Worm (Caenorhabditis elegans): ENCODE measurements around the gene nlp-82.

Gene nlp-82

DNA sequence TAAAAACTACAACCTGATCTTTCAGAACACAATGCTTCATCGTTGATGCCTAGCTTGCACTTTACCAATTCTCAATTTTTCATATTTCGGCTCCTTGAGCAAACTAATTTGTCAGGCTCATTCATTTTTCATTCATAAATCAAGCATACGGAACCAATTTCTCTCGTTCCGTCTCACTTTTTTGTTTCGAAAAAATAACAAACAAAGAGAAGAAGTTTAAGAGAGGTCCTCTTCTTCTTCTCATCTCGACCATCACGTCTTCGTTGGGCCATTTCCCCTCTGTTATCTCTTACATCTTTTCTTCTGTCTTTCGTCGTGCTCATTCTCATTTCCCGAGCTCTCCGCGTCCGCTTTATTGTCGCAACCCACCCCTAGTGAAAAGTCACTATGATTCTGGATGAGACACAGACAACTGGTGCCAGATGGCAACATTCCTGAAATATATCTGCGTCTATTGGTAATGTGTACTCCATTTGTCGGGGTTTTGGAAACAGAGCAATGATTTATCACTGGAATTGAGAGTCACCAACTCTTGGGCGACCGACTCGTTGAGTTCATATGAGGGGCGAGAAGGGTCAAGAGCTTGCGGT, 10.7 kb upstream of the nlp-82 start:
- TF ChIP-seq nhr-77 (tag; optimal IDR thresholded peaks at IDR 0.05) (no peak), nhr-43 (tag; optimal IDR thresholded peaks at IDR 0.05; ENCODE audit: poor library complexity, severe bottlenecking) (no peak), egl-27 (tag; optimal IDR thresholded peaks at IDR 0.05) (no peak), aly-2 (tag; optimal IDR thresholded peaks at IDR 0.05) (no peak), zag-1 (tag; optimal IDR thresholded peaks at IDR 0.05) (no peak), nfya-1 (tag; optimal IDR thresholded peaks at IDR 0.05; ENCODE audit: insufficient read depth) (peak; percentile 64), nhr-23 (tag; optimal IDR thresholded peaks at IDR 0.05) (no peak), mdl-1 (tag; optimal IDR thresholded peaks at IDR 0.05) (no peak), R02D3.7 (tag; optimal IDR thresholded peaks at IDR 0.05) (no peak), ztf-11 (tag; optimal IDR thresholded peaks at IDR 0.05) (no peak), nhr-25 (tag; optimal IDR thresholded peaks at IDR 0.05) (no peak), unc-39 (tag; optimal IDR thresholded peaks at IDR 0.05) (no peak), ama-1 (optimal IDR thresholded peaks at IDR 0.05) (no peak), hmg-11 (tag; optimal IDR thresholded peaks at IDR 0.05) (no peak), snpc-4 (tag; optimal IDR thresholded peaks at IDR 0.05) (no peak), egl-5 (tag; optimal IDR thresholded peaks at IDR 0.05) (peak; percentile 82), fkh-2 (tag; optimal IDR thresholded peaks at IDR 0.05) (no peak), lin-39 (tag; optimal IDR thresholded peaks at IDR 0.05) (peak; percentile 82), elt-1 (tag; optimal IDR thresholded peaks at IDR 0.05) (peak; percentile 50)

- TF ChIP-seq fos-1 (tag; optimal IDR thresholded peaks at IDR 0.05) (no peak), egl-5 (tag; optimal IDR thresholded peaks at IDR 0.05) (peak; percentile 32), nhr-11 (tag; optimal IDR thresholded peaks at IDR 0.05) (peak; percentile 27), skn-1 (tag; optimal IDR thresholded peaks at IDR 0.05) (peak; percentile 37)
Observed at ce11 chrII:9263784-9264183, 9.7 kb upstream of the nlp-82 start.

- TF ChIP-seq ceh-28 (tag; optimal IDR thresholded peaks at IDR 0.05) (no peak), elt-3 (tag; optimal IDR thresholded peaks at IDR 0.05) (no peak), elt-2 (tag; optimal IDR thresholded peaks at IDR 0.05) (no peak), snpc-4 (tag; optimal IDR thresholded peaks at IDR 0.05) (no peak), elt-1 (tag; optimal IDR thresholded peaks at IDR 0.05) (no peak), nhr-11 (tag; optimal IDR thresholded peaks at IDR 0.05) (no peak), egl-5 (tag; optimal IDR thresholded peaks at IDR 0.05) (no peak)
Observed at ce11 chrII:9262845-9263402, 8.8 kb upstream of the nlp-82 start.

DNA sequence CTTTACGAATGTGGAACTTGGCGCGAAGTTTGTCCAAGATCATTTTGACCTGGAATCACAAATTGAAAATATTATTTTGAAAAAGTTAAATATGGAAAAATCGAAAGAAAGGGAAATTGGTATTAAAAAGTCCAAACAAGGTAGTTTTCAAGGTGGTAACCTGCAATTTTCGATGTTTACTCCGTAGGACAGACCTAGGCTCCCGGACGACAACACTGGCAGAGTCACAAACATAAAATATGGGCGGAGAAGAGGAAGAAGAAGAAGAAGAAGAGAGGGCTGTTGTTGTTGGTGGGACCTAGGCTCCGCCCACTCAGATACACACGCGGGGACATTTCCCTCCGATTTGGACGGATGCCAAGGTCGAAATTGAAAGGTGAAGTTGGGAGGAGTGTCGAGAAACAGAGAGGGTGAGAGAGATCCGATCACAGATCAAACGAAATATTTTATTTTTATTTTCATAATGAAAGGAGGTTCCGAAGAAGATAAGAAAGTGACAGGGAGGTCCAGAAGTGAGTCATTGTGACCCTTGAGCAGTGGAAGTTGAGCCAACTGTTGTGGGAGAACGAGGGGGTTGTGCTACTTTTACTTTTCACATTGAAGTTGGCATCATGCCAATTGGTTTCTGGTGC, 8.0 kb upstream of the nlp-82 start, which contains the start of gene aqp-2:
TSS of gene aqp-2 (minus strand) at position 51 of the 632 bp plus-strand sequence.
- no peak for TF ChIP-seq unc-62 (GFP tag; optimal IDR thresholded peaks at IDR 0.05)
- TF ChIP-seq lin-39 (tag; optimal IDR thresholded peaks at IDR 0.05) = peak; percentile 59
- peak; percentile 2 for TF ChIP-seq elt-1 (tag; optimal IDR thresholded peaks at IDR 0.05)
- peak; percentile 18 for TF ChIP-seq ama-1 (optimal IDR thresholded peaks at IDR 0.05)
- TF ChIP-seq aly-2 (tag; optimal IDR thresholded peaks at IDR 0.05) = no peak
- TF ChIP-seq nfya-1 (tag; optimal IDR thresholded peaks at IDR 0.05; ENCODE audit: insufficient read depth) = peak; percentile 34
- TF ChIP-seq R02D3.7 (tag; optimal IDR thresholded peaks at IDR 0.05) = no peak
- TF ChIP-seq ceh-9 (tag; optimal IDR thresholded peaks at IDR 0.05) = no peak
- no peak for TF ChIP-seq daf-12 (tag; optimal IDR thresholded peaks at IDR 0.05)
- no peak for TF ChIP-seq nhr-67 (tag; optimal IDR thresholded peaks at IDR 0.05)

ce11 chrII:9261403-9261802, 7.3 kb upstream of the nlp-82 start:
- no peak for TF ChIP-seq unc-62 (GFP tag; optimal IDR thresholded peaks at IDR 0.05)
- TF ChIP-seq lin-39 (tag; optimal IDR thresholded peaks at IDR 0.05) = peak; percentile 52
- TF ChIP-seq elt-1 (tag; optimal IDR thresholded peaks at IDR 0.05) = no peak

ce11 chrII:9260026-9260425, 5.9 kb upstream of the nlp-82 start:
- no peak for TF ChIP-seq egl-5 (tag; optimal IDR thresholded peaks at IDR 0.05)
- TF ChIP-seq lin-15B (tag; optimal IDR thresholded peaks at IDR 0.05) = no peak
- peak; percentile 24 for TF ChIP-seq nhr-23 (tag; optimal IDR thresholded peaks at IDR 0.05)
- TF ChIP-seq ceh-9 (tag; optimal IDR thresholded peaks at IDR 0.05) = no peak
- no peak for TF ChIP-seq unc-62 (GFP tag; optimal IDR thresholded peaks at IDR 0.05)
- TF ChIP-seq ceh-82 (tag; optimal IDR thresholded peaks at IDR 0.05) = no peak
- TF ChIP-seq nhr-77 (tag; optimal IDR thresholded peaks at IDR 0.05) = no peak
